Worm (Caenorhabditis elegans): ENCODE measurements around the gene F22B3.7.
"Not testable (repeated sequence)": the region's sequence is repeated elsewhere in the genome, so short reads cannot be mapped to it uniquely, and the experiment has no call there.

F22B3.7 gene

ce11 chrIV:11414920-11415319 lies 6.7 kb downstream of the F22B3.7 start, which contains the start of gene F22B3.10:
TSS of gene F22B3.10 (minus strand) at chrIV:11415020.
- no peak for TF ChIP-seq unc-62 (GFP tag; optimal IDR thresholded peaks at IDR 0.05)

- TF ChIP-seq unc-62 (GFP tag; optimal IDR thresholded peaks at IDR 0.05) = no peak
Measured at ce11 chrIV:11410084-11410483, 11.5 kb downstream of the F22B3.7 start, which contains the start of gene gfat-2. TSS of gene gfat-2 (plus strand) at chrIV:11410228.

- TF ChIP-seq unc-62 (GFP tag; optimal IDR thresholded peaks at IDR 0.05) = not testable (repeated sequence)
Measured at ce11 chrIV:11406744-11407690, 14.6 kb downstream of the F22B3.7 start, which contains the start of the genes his-63 and his-64. TSS of gene his-63 (minus strand) at chrIV:11406861. TSS of gene his-64 (plus strand) at chrIV:11407116.

- no peak for TF ChIP-seq unc-62 (GFP tag; optimal IDR thresholded peaks at IDR 0.05)
Measured at ce11 chrIV:11403288-11403991, 18.2 kb downstream of the F22B3.7 start, which contains the start of the genes memi-3 and cyp-31A2. TSS of gene memi-3 (minus strand) at chrIV:11403338. TSS of gene cyp-31A2 (plus strand) at chrIV:11403961.

DNA sequence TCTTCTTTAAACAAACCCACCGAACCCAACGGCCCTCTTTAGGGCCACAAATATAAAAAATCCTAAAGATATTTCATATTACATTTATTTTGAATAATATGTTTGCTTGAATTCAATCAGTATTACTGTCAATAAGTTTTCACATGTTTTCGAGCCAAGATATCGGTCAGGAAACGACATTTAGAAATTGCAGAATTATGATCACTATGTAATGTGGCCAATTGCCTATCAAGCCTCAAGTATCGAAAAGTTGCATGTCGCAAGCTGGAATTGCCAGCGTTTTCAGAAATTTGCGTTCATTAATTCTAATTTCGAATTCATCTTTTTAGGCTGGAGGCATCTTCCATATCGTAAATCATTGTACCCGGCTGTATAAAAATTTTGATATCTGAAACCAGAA lies 20.1 kb downstream of the F22B3.7 start:
- TF ChIP-seq unc-62 (GFP tag; optimal IDR thresholded peaks at IDR 0.05) = no peak

DNA sequence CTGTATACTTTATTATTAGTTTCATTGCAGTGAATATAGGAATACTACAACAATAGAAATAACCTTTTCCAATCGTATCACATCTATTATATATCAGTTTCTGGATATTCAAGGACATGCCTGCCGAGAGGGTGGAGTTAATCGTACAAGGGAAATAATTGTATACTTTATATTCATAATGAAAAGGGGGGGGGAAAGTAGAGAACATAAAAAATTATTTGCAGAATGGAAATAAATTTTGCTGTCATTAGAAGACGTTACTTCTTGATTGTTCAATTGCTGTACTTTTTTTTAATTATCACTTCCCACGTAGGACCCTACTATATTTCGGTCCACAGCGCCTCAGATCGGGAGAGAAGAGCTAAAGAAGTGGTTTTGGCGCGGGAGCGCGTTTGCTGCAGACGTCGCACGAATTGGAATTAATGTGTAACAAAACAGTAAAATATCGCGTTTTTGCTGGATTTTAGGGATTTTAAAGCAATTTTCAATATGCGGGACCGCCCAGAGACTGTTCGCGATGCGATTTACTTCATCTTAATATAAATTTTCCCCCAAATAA lies 23.2 kb downstream of the F22B3.7 start, which contains the start of gene dsl-6:
dsl-6 (minus strand) TSS at position 51 of the 559 bp plus-strand sequence.
- TF ChIP-seq unc-62 (GFP tag; optimal IDR thresholded peaks at IDR 0.05) = not testable (repeated sequence)

DNA sequence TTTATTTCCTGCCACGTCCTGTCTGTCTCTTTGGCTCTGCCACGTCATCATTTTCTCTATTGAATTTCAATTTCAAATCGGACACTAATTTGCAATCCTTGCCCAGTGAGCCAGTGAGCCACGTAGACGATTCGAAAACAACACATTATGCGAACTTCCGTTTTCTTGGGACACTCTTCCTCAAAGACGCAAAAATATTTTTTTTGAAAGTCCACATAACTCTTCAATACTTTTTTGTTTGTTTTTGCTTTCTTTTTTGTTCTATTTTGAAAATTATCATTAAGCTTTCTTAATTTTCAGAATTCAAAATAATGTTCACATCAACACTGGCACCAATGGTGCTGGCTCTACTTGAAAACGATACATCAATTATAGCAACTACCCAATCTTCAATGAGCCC lies 27.4 kb downstream of the F22B3.7 start, which contains the start of gene tag-89:
tag-89 (plus strand) TSS at position 301 of the 400 bp plus-strand sequence.
- TF ChIP-seq unc-62 (GFP tag; optimal IDR thresholded peaks at IDR 0.05) = no peak

DNA sequence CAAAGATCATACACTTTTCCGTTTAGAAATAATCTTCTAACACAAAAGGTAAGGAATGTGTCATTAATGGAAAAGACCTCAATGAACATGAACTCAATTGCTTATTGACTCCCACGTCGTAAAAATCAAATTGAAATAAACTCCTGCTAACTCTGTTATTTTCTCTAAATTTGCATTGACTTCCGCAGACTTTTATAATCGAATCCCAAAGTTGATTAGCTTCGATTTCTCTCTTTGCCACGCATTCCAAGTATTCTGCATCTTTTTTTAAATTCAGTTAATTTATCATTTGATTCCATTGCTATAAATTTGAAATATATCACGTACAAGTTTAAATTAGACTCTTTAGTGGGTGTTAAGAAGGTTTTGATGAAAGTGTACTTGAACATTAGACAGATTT lies 32.9 kb downstream of the F22B3.7 start:
- TF ChIP-seq unc-62 (GFP tag; optimal IDR thresholded peaks at IDR 0.05) = no peak

- no peak for TF ChIP-seq unc-62 (GFP tag; optimal IDR thresholded peaks at IDR 0.05)
Measured at ce11 chrIV:11379254-11379653, 42.3 kb downstream of the F22B3.7 start, which contains the start of gene fbxb-76. TSS of gene fbxb-76 (minus strand) at chrIV:11379354.

DNA sequence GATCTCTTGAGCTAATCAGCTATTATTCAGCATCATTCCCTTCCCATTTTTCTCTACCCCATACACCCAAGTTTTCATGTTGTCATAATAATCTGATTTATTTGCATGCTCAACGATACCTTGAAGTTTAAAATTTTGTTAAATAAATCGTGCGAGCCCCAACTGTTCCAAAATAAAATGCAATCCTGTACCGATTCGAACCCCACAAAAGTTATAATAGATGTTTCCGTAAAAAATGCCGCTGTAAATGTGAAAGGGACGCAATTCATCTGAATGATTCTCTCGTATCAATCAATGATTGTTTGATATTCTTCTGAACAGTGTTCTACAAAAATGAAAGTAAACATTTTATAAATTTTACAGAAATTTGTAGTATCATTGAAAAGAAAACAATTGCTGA lies 44.2 kb downstream of the F22B3.7 start:
- TF ChIP-seq unc-62 (GFP tag; optimal IDR thresholded peaks at IDR 0.05) = no peak

DNA sequence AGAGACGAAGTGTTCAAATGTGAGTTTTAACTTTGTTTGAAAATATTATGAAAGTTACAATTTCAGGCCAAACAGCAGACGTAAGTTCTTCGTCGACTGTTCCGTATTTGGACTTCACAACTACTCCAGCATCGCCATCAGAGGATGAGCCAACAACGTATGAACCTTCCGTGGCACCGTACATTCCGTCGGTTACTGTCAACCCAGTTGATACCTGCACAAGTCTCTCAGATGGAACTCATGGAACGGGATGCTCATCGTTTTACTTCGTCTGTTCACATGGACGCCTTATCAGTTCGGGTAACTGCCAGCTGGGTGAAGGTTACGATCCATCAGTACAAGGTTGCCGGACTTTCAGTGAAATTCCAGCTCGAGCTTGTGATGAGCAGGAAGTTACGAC lies 45.9 kb downstream of the F22B3.7 start:
- no peak for TF ChIP-seq unc-62 (GFP tag; optimal IDR thresholded peaks at IDR 0.05)

ce11 chrIV:11372366-11372997 lies 49.1 kb downstream of the F22B3.7 start, which contains the start of gene cbd-1:
TSS of gene cbd-1 (plus strand) at chrIV:11372991.
- no peak for TF ChIP-seq unc-62 (GFP tag; optimal IDR thresholded peaks at IDR 0.05)

ce11 chrIV:11371645-11372044 lies 50.0 kb downstream of the F22B3.7 start, which contains the start of gene sec-31:
TSS of gene sec-31 (minus strand) at chrIV:11371792.
- no peak for TF ChIP-seq unc-62 (GFP tag; optimal IDR thresholded peaks at IDR 0.05)

Measured in whole organism, dauer.